Worm (Caenorhabditis elegans) whole organism, L1 larva: ENCODE results near the gene srd-38.

Experiments
- C16A3.4 ChIP-seq: fragments of 150-350 bp; optimal IDR thresholded peaks from 2 replicates; lab custom pipeline; 2014; ENCODE audit warnings: missing biosample characterization, missing genetic modification characterization
- ama-1 ChIP-seq: fragments of 150-350 bp; optimal IDR thresholded peaks from 2 replicates; lab custom pipeline; 2014
- blmp-1 ChIP-seq: fragments of 150-350 bp; optimal IDR thresholded peaks from 2 replicates; lab custom pipeline; 2014; ENCODE audit warnings: missing biosample characterization, missing genetic modification characterization
- ceh-90 ChIP-seq: sonication (generic microtip); optimal IDR thresholded peaks from 2 replicates; lab custom pipeline; 2016; ENCODE audit warnings: missing genetic modification characterization, missing compliant biosample characterization
- dpl-1 ChIP-seq, 3 experiments: fragments of 150-350 bp in 2 of 3; sonication (generic microtip) in 1 of 3; optimal IDR thresholded peaks; 2 replicates each; lab custom pipeline; 2014 to 2017; ENCODE audit warnings: missing biosample characterization in 3 of 3, missing genetic modification characterization in 3 of 3, missing genetic modification reagents in 3 of 3
- dsc-1 ChIP-seq: sonication (generic microtip); optimal IDR thresholded peaks from 2 replicates; lab custom pipeline; 2016; ENCODE audit warnings: mild to moderate bottlenecking, missing genetic modification characterization, missing compliant biosample characterization
- elt-3 ChIP-seq, 6 experiments: fragments of 150-350 bp in 1 of 6; sonication (generic microtip); optimal IDR thresholded peaks; 2 replicates each; lab custom pipeline; 2017 to 2018; ENCODE audit warnings: missing biosample characterization in 6 of 6, missing genetic modification characterization in 6 of 6, inconsistent platforms in 1 of 6
- fkh-10 ChIP-seq: sonication (generic microtip); optimal IDR thresholded peaks from 2 replicates; lab custom pipeline; 2017; ENCODE audit warnings: missing biosample characterization, missing genetic modification reagents, missing genetic modification characterization
- fos-1 ChIP-seq: fragments of 150-350 bp; optimal IDR thresholded peaks from 2 replicates; lab custom pipeline; 2014; ENCODE audit warnings: missing biosample characterization, missing genetic modification characterization
- grh-1 ChIP-seq: fragments of 200-800 bp; sonication (Bioruptor generic); IDR thresholded peaks from 2 replicates; pipeline ENCODE4 v1.3.6; 2022; ENCODE audit warnings: missing genetic modification reagents, missing genetic modification characterization, missing compliant biosample characterization
- hlh-17 ChIP-seq: fragments of 200-800 bp; sonication (Bioruptor generic); optimal IDR thresholded peaks from 2 replicates; lab custom pipeline; 2018; ENCODE audit warnings: missing genetic modification characterization, mild to moderate bottlenecking, missing compliant biosample characterization, moderate library complexity, borderline replicate concordance
- hlh-4 ChIP-seq: sonication (generic microtip); optimal IDR thresholded peaks from 2 replicates; lab custom pipeline; 2016; ENCODE audit warnings: mild to moderate bottlenecking, missing genetic modification characterization, missing compliant biosample characterization
- irx-1 ChIP-seq: sonication (generic microtip); optimal IDR thresholded peaks from 2 replicates; lab custom pipeline; 2016; ENCODE audit warnings: missing genetic modification characterization, missing compliant biosample characterization
- isw-1 ChIP-seq: fragments of 200-800 bp; sonication (Bioruptor generic); IDR thresholded peaks from 2 replicates; pipeline ENCODE4 v1.3.6; 2022; ENCODE audit warnings: missing genetic modification characterization, missing compliant biosample characterization
- lin-13 ChIP-seq: fragments of 150-350 bp; optimal IDR thresholded peaks from 2 replicates; lab custom pipeline; 2014; ENCODE audit warnings: missing biosample characterization, missing genetic modification reagents, missing genetic modification characterization
- lin-14 ChIP-seq: fragments of 200-800 bp; sonication (Bioruptor generic); optimal IDR thresholded peaks from 2 replicates; lab custom pipeline; 2018; ENCODE audit warnings: mild to moderate bottlenecking, missing genetic modification characterization, moderate library complexity, missing compliant biosample characterization
- lin-15B ChIP-seq: fragments of 150-350 bp; sonication (generic microtip); optimal IDR thresholded peaks from 3 replicates; lab custom pipeline; 2014; ENCODE audit warnings: missing biosample characterization, missing genetic modification characterization
- lin-35 ChIP-seq, 2 experiments: fragments of 150-350 bp; optimal IDR thresholded peaks; 2 replicates each; lab custom pipeline; 2014; ENCODE audit warnings: missing biosample characterization in 2 of 2, missing genetic modification characterization in 2 of 2, missing genetic modification reagents in 2 of 2
- lin-39 ChIP-seq: fragments of 150-350 bp; optimal IDR thresholded peaks from 2 replicates; lab custom pipeline; 2014; ENCODE audit warnings: missing biosample characterization, missing genetic modification reagents, missing genetic modification characterization
- lir-3 ChIP-seq: sonication (generic microtip); optimal IDR thresholded peaks from 2 replicates; lab custom pipeline; 2016; ENCODE audit warnings: mild to moderate bottlenecking, missing genetic modification characterization, moderate library complexity, missing compliant biosample characterization; ENCODE audit not compliant: poor library complexity
- lsy-2 ChIP-seq, 2 experiments: fragments of 150-350 bp; optimal IDR thresholded peaks; 2 replicates each; lab custom pipeline; 2014; ENCODE audit warnings: missing biosample characterization in 2 of 2, missing genetic modification characterization in 2 of 2
- mab-9 ChIP-seq: fragments of 200-800 bp; sonication (Bioruptor generic); IDR thresholded peaks from 2 replicates; pipeline ENCODE4 v1.3.6; 2022; ENCODE audit warnings: missing genetic modification reagents, missing genetic modification characterization, missing compliant biosample characterization
- mdl-1 ChIP-seq, 2 experiments: fragments of 150-350 bp; optimal IDR thresholded peaks; 2 replicates each; lab custom pipeline; 2014 to 2017; ENCODE audit warnings: missing biosample characterization in 2 of 2, missing genetic modification characterization in 2 of 2, inconsistent platforms in 1 of 2
- mef-2 ChIP-seq: fragments of 150-350 bp; optimal IDR thresholded peaks from 2 replicates; lab custom pipeline; 2014; ENCODE audit warnings: missing biosample characterization, missing genetic modification characterization
- mep-1 ChIP-seq: fragments of 150-350 bp; optimal IDR thresholded peaks from 2 replicates; lab custom pipeline; 2014; ENCODE audit warnings: missing biosample characterization, missing genetic modification characterization
- nhr-19 ChIP-seq: fragments of 200-800 bp; sonication (Bioruptor generic); conservative IDR thresholded peaks from 2 replicates; pipeline ENCODE4 v1.3.6; 2022; ENCODE audit warnings: missing genetic modification characterization, missing compliant biosample characterization
- nhr-20 ChIP-seq: sonication (generic microtip); optimal IDR thresholded peaks from 2 replicates; lab custom pipeline; 2016; ENCODE audit warnings: mild to moderate bottlenecking, missing genetic modification characterization, missing compliant biosample characterization
- nhr-47 ChIP-seq: sonication (generic microtip); optimal IDR thresholded peaks from 2 replicates; lab custom pipeline; 2016; ENCODE audit warnings: mild to moderate bottlenecking, missing genetic modification characterization, moderate library complexity, missing compliant biosample characterization
- nhr-71 ChIP-seq: sonication (generic microtip); optimal IDR thresholded peaks from 2 replicates; lab custom pipeline; 2016; ENCODE audit warnings: mild to moderate bottlenecking, missing genetic modification characterization, moderate library complexity, missing compliant biosample characterization
- nhr-84 ChIP-seq: sonication (generic microtip); optimal IDR thresholded peaks from 2 replicates; lab custom pipeline; 2017; ENCODE audit warnings: missing biosample characterization, missing genetic modification characterization
- nhr-85 ChIP-seq: sonication (generic microtip); peaks from one replicate; lab custom pipeline; 2016; ENCODE audit warnings: missing genetic modification characterization, inconsistent platforms, missing compliant biosample characterization
- nhr-90 ChIP-seq: sonication (generic microtip); optimal IDR thresholded peaks from 2 replicates; lab custom pipeline; 2016; ENCODE audit warnings: mild to moderate bottlenecking, missing genetic modification characterization, missing compliant biosample characterization; ENCODE audit not compliant: poor library complexity
- pax-3 ChIP-seq: fragments of 200-800 bp; sonication (Bioruptor generic); optimal IDR thresholded peaks from 2 replicates; lab custom pipeline; 2018; ENCODE audit warnings: mild to moderate bottlenecking, missing genetic modification characterization, moderate library complexity, missing compliant biosample characterization
- pqm-1 ChIP-seq: sonication (generic microtip); optimal IDR thresholded peaks from 3 replicates; lab custom pipeline; 2017; ENCODE audit warnings: missing biosample characterization, missing genetic modification characterization
- rnt-1 ChIP-seq: sonication (generic microtip); optimal IDR thresholded peaks from 2 replicates; lab custom pipeline; 2016; ENCODE audit warnings: mild to moderate bottlenecking, missing genetic modification characterization, moderate library complexity, missing compliant biosample characterization
- snu-23 ChIP-seq: sonication (generic microtip); optimal IDR thresholded peaks from 2 replicates; lab custom pipeline; 2016; ENCODE audit warnings: missing genetic modification characterization, missing compliant biosample characterization
- sptf-1 ChIP-seq: fragments of 150-350 bp; optimal IDR thresholded peaks from 2 replicates; lab custom pipeline; 2014; ENCODE audit warnings: missing biosample characterization, missing genetic modification characterization
- sup-37 ChIP-seq: fragments of 200-800 bp; sonication (Bioruptor generic); optimal IDR thresholded peaks from 2 replicates; lab custom pipeline; 2018; ENCODE audit warnings: mild to moderate bottlenecking, missing genetic modification characterization, missing compliant biosample characterization
- swsn-7 ChIP-seq: sonication (generic microtip); optimal IDR thresholded peaks from 2 replicates; lab custom pipeline; 2016; ENCODE audit warnings: missing genetic modification characterization, missing compliant biosample characterization
- tbx-2 ChIP-seq: sonication (generic microtip); optimal IDR thresholded peaks from 2 replicates; lab custom pipeline; 2016; ENCODE audit warnings: missing genetic modification characterization, missing compliant biosample characterization
- tlp-1 ChIP-seq: fragments of 150-350 bp; optimal IDR thresholded peaks from 2 replicates; lab custom pipeline; 2014; ENCODE audit warnings: missing biosample characterization, missing genetic modification characterization
- unc-130 ChIP-seq: fragments of 150-350 bp; optimal IDR thresholded peaks from 2 replicates; lab custom pipeline; 2017; ENCODE audit warnings: missing biosample characterization, missing genetic modification characterization, inconsistent platforms
- unc-30 ChIP-seq: sonication (generic microtip); optimal IDR thresholded peaks from 2 replicates; lab custom pipeline; 2017; ENCODE audit warnings: missing biosample characterization, missing genetic modification characterization
- unc-98 ChIP-seq: fragments of 200-800 bp; sonication (Bioruptor generic); IDR thresholded peaks from 2 replicates; pipeline ENCODE4 v1.3.6; 2022; ENCODE audit warnings: missing genetic modification characterization, missing compliant biosample characterization
- vab-15 ChIP-seq: sonication (generic microtip); optimal IDR thresholded peaks from 2 replicates; lab custom pipeline; 2017; ENCODE audit warnings: missing genotype, mild to moderate bottlenecking, missing genetic modification characterization, missing compliant biosample characterization
- ztf-4 ChIP-seq: fragments of 150-350 bp; optimal IDR thresholded peaks from 2 replicates; lab custom pipeline; 2014; ENCODE audit warnings: missing biosample characterization, missing genetic modification characterization

Gene srd-38

ce11 chrX:13318316-13318715 lies 26.7 kb downstream of the srd-38 start:
- TF ChIP-seq rnt-1 (tag; lab: Kevin White, UChicago) (peak; percentile 47), unc-98 (GFP tag; lab: Robert Waterston, UW) (no peak), sptf-1 (no peak), mab-9 (GFP tag; lab: Robert Waterston, UW) (no peak), fos-1 (tag; lab: Kevin White, UChicago) (no peak), nhr-85 (tag; lab: Kevin White, UChicago) (no peak), lin-14 (peak; percentile 42), lin-15B (tag; lab: Kevin White, UChicago) (no peak), nhr-71 (tag; lab: Kevin White, UChicago) (peak; percentile 54), pqm-1 (tag; lab: Kevin White, UChicago) (no peak), mef-2 (tag; lab: Kevin White, UChicago) (no peak), mdl-1 (tag; optimal IDR thresholded peaks at IDR 0.05; lab: Kevin White, UChicago) (peak in 1 of 2 experiments; percentile 27), fkh-10 (GFP tag; lab: Kevin White, UChicago) (no peak), nhr-90 (tag; lab: Kevin White, UChicago) (no peak), lin-39 (tag; lab: Kevin White, UChicago) (no peak), nhr-19 (peak; percentile 43), tlp-1 (tag; lab: Kevin White, UChicago) (no peak), hlh-4 (tag; lab: Kevin White, UChicago) (no peak), lir-3 (tag; lab: Kevin White, UChicago) (no peak), snu-23 (GFP tag; lab: Kevin White, UChicago) (peak; percentile 7), isw-1 (GFP tag; lab: Robert Waterston, UW) (no peak), dsc-1 (peak; percentile 5), swsn-7 (tag; lab: Kevin White, UChicago) (no peak), unc-130 (tag; lab: Kevin White, UChicago) (peak; percentile 58), nhr-20 (tag; lab: Kevin White, UChicago) (peak; percentile 31), hlh-17 (GFP tag; lab: Kevin White, UChicago) (no peak), unc-30 (tag; lab: Kevin White, UChicago) (no peak), vab-15 (no peak), irx-1 (tag; lab: Kevin White, UChicago) (no peak)

DNA sequence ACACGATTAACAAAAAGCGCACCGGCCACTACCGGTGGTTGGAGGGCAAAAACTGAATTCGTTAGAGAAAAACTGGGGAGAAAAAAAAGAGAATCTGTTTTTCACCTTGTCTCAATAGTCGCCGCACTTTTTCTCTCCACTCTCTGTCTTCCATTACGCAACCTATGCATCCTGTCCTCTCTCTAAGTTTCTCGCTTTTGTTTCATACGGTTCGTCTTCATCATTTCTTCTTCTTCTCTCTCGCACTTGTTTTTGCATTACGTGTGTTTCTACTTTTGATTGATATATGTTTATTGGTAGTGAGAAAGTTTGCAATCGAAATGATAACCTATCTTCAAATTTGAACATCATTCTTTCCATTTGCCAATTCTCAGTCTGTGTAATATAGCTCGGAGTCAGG lies 29.0 kb downstream of the srd-38 start:
- TF ChIP-seq ztf-4 (peak; percentile 28), lin-14 (peak; percentile 75), ama-1 (lab: Kevin White, UChicago) (peak; percentile 22), sup-37 (GFP tag; lab: Kevin White, UChicago) (no peak), lsy-2 (tag; optimal IDR thresholded peaks at IDR 0.05; lab: Kevin White, UChicago) (peak; percentile 25 to 59), irx-1 (tag; lab: Kevin White, UChicago) (no peak), blmp-1 (peak; percentile 96), mep-1 (peak; percentile 41), vab-15 (peak; percentile 36), mdl-1 (tag; optimal IDR thresholded peaks at IDR 0.05; lab: Kevin White, UChicago) (no peak), nhr-20 (tag; lab: Kevin White, UChicago) (peak; percentile 68), elt-3 (tag; optimal IDR thresholded peaks at IDR 0.05; lab: Kevin White, UChicago) (peak in 5 of 6 experiments; percentile 57 to 90 (median 77)), lin-39 (tag; lab: Kevin White, UChicago) (no peak), dpl-1 (GFP tag; optimal IDR thresholded peaks at IDR 0.05; lab: Kevin White, UChicago) (peak in 1 of 3 experiments; percentile 23), ceh-90 (no peak), nhr-84 (tag; lab: Kevin White, UChicago) (no peak), tlp-1 (tag; lab: Kevin White, UChicago) (no peak), unc-30 (tag; lab: Kevin White, UChicago) (no peak), rnt-1 (tag; lab: Kevin White, UChicago) (peak; percentile 55), tbx-2 (tag; lab: Kevin White, UChicago) (peak; percentile 23), nhr-47 (peak; percentile 3), lin-13 (GFP tag; lab: Kevin White, UChicago) (peak; percentile 30), lin-35 (GFP tag; optimal IDR thresholded peaks at IDR 0.05; lab: Kevin White, UChicago) (peak in 1 of 2 experiments; percentile 53), nhr-19 (peak; percentile 55), C16A3.4 (tag; lab: Kevin White, UChicago) (peak; percentile 55), swsn-7 (tag; lab: Kevin White, UChicago) (peak; percentile 42), grh-1 (GFP tag; lab: Robert Waterston, UW) (0 out of 2 replicates have a peak, but pooled peaks have one; percentile 14), pax-3 (tag; lab: Kevin White, UChicago) (no peak), nhr-85 (tag; lab: Kevin White, UChicago) (peak; percentile 94), nhr-71 (tag; lab: Kevin White, UChicago) (peak; percentile 79), snu-23 (GFP tag; lab: Kevin White, UChicago) (peak; percentile 71)
